Fruit fly (Drosophila melanogaster) whole organism, embryonic: ENCODE data around the gene haf.

Experiments
- Abd-B ChIP-seq: fragments of 200-800 bp; sonication (Bioruptor generic); optimal IDR thresholded peaks from 2 replicates; lab custom pipeline; 2018; ENCODE audit warnings: missing biosample characterization, mild to moderate bottlenecking, missing genetic modification characterization, moderate library complexity
- Antp ChIP-seq: fragments of 200-800 bp; sonication (Bioruptor generic); optimal IDR thresholded peaks from 3 replicates; lab custom pipeline; 2016; ENCODE audit warnings: missing biosample characterization, missing genetic modification characterization
- Atf6 ChIP-seq: fragments of 200-800 bp; sonication (Bioruptor generic); IDR thresholded peaks from 2 replicates; pipeline ENCODE4 v1.3.6; 2022; ENCODE audit warnings: missing biosample characterization, missing genetic modification characterization
- BEAF-32 ChIP-seq: fragments of 200-800 bp; sonication (Bioruptor generic); optimal IDR thresholded peaks from 3 replicates; lab custom pipeline; 2017; ENCODE audit warnings: missing biosample characterization, missing genetic modification characterization, mild to moderate bottlenecking, moderate library complexity, missing genetic modification reagents
- CG10267 ChIP-seq: fragments of 200-800 bp; sonication (Bioruptor generic); optimal IDR thresholded peaks from 2 replicates; lab custom pipeline; 2018; ENCODE audit warnings: missing biosample characterization, mild to moderate bottlenecking, missing genetic modification characterization, moderate library complexity
- CG10321 ChIP-seq: fragments of 200-800 bp; sonication (Bioruptor generic); IDR thresholded peaks from 2 replicates; pipeline ENCODE4 v1.3.6; 2022; ENCODE audit warnings: missing biosample characterization, missing genetic modification characterization
- CG10462 ChIP-seq: fragments of 200-800 bp; sonication (Bioruptor generic); optimal IDR thresholded peaks from 2 replicates; lab custom pipeline; 2016; ENCODE audit warnings: missing biosample characterization, missing genetic modification characterization
- CG11696 ChIP-seq: fragments of 200-800 bp; sonication (Bioruptor generic); IDR thresholded peaks from 2 replicates; pipeline ENCODE4 v1.3.6; 2022; ENCODE audit warnings: missing biosample characterization, missing genetic modification characterization
- CG12071 ChIP-seq: fragments of 200-800 bp; sonication (Bioruptor generic); optimal IDR thresholded peaks from 3 replicates; lab custom pipeline; 2018; ENCODE audit warnings: missing biosample characterization, mild to moderate bottlenecking, missing genetic modification characterization
- CG1233 ChIP-seq: fragments of 200-800 bp; sonication (Bioruptor generic); optimal IDR thresholded peaks from 4 replicates; lab custom pipeline; 2018; ENCODE audit warnings: missing biosample characterization, mild to moderate bottlenecking, missing genetic modification characterization
- CG12391 ChIP-seq: fragments of 200-800 bp; sonication (Bioruptor generic); optimal IDR thresholded peaks from 3 replicates; lab custom pipeline; 2018; ENCODE audit warnings: missing biosample characterization, mild to moderate bottlenecking, missing genetic modification characterization, moderate library complexity
- CG12659 ChIP-seq: fragments of 200-800 bp; sonication (Bioruptor generic); optimal IDR thresholded peaks from 3 replicates; lab custom pipeline; 2017; ENCODE audit warnings: mild to moderate bottlenecking, missing biosample characterization, missing genetic modification reagents, missing genetic modification characterization
- CG12942 ChIP-seq: fragments of 200-800 bp; sonication (Bioruptor generic); optimal IDR thresholded peaks from 3 replicates; lab custom pipeline; 2016; ENCODE audit warnings: missing biosample characterization, missing genetic modification characterization
- CG13424 ChIP-seq: fragments of 200-800 bp; sonication (Bioruptor generic); optimal IDR thresholded peaks from 2 replicates; lab custom pipeline; 2019; ENCODE audit warnings: missing biosample characterization, mild to moderate bottlenecking, missing genetic modification characterization, moderate library complexity
- CG13775 ChIP-seq: fragments of 200-800 bp; sonication (Bioruptor generic); optimal IDR thresholded peaks from 3 replicates; lab custom pipeline; 2017; ENCODE audit warnings: missing biosample characterization, mild to moderate bottlenecking, missing genetic modification characterization
- CG15479 ChIP-seq: fragments of 200-800 bp; sonication (Bioruptor generic); optimal IDR thresholded peaks from 3 replicates; lab custom pipeline; 2019; ENCODE audit warnings: missing biosample characterization, mild to moderate bottlenecking, missing genetic modification characterization, moderate library complexity
- CG16779 ChIP-seq: fragments of 200-800 bp; sonication (Bioruptor generic); IDR thresholded peaks from 2 replicates; pipeline ENCODE4 v1.3.6; 2022; ENCODE audit warnings: missing biosample characterization, missing genetic modification characterization
- CG16815 ChIP-seq: fragments of 200-800 bp; sonication (Bioruptor generic); optimal IDR thresholded peaks from 3 replicates; lab custom pipeline; 2017; ENCODE audit warnings: missing biosample characterization, mild to moderate bottlenecking, missing genetic modification characterization
- CG17568 ChIP-seq: fragments of 200-800 bp; sonication (Bioruptor generic); optimal IDR thresholded peaks from 2 replicates; lab custom pipeline; 2018; ENCODE audit warnings: missing biosample characterization, mild to moderate bottlenecking, missing genetic modification characterization, moderate library complexity
- CG2199 ChIP-seq: fragments of 200-800 bp; sonication (Bioruptor generic); IDR thresholded peaks from 3 replicates; pipeline ENCODE4 v1.3.6; 2022; ENCODE audit warnings: missing biosample characterization, missing genetic modification characterization
- CG34376 ChIP-seq: fragments of 200-800 bp; sonication (Bioruptor generic); optimal IDR thresholded peaks from 2 replicates; lab custom pipeline; 2018; ENCODE audit warnings: missing biosample characterization, mild to moderate bottlenecking, missing genetic modification characterization
- CG6654 ChIP-seq: fragments of 200-800 bp; sonication (Bioruptor generic); optimal IDR thresholded peaks from 2 replicates; lab custom pipeline; 2017; ENCODE audit warnings: missing biosample characterization, mild to moderate bottlenecking, missing genetic modification characterization
- CG6813 ChIP-seq: fragments of 200-800 bp; sonication (Bioruptor generic); optimal IDR thresholded peaks from 2 replicates; lab custom pipeline; 2017; ENCODE audit warnings: missing biosample characterization, missing genetic modification characterization, mild to moderate bottlenecking, moderate library complexity, missing genetic modification reagents
- CG8281 ChIP-seq: fragments of 200-800 bp; sonication (Bioruptor generic); optimal IDR thresholded peaks from 2 replicates; lab custom pipeline; 2018; ENCODE audit warnings: missing biosample characterization, mild to moderate bottlenecking, missing genetic modification characterization, moderate library complexity
- CG8359 ChIP-seq: fragments of 200-800 bp; sonication (Bioruptor generic); optimal IDR thresholded peaks from 2 replicates; lab custom pipeline; 2017; ENCODE audit warnings: missing biosample characterization, mild to moderate bottlenecking, missing genetic modification characterization, borderline replicate concordance
- D19A ChIP-seq: fragments of 200-800 bp; optimal IDR thresholded peaks from 3 replicates; lab custom pipeline; 2019; ENCODE audit warnings: missing biosample characterization, mild to moderate bottlenecking, missing genetic modification characterization, moderate library complexity
- Doc3 ChIP-seq: fragments of 200-800 bp; sonication (Bioruptor generic); IDR thresholded peaks from 3 replicates; pipeline ENCODE4 v1.3.6; 2022; ENCODE audit warnings: missing biosample characterization, missing genetic modification characterization; ENCODE audit not compliant: partially characterized antibody
- Drgx ChIP-seq: fragments of 200-800 bp; sonication (Bioruptor generic); IDR thresholded peaks from 2 replicates; pipeline ENCODE4 v1.3.6; 2022; ENCODE audit warnings: missing biosample characterization, missing genetic modification characterization
- Ets65A ChIP-seq: fragments of 200-800 bp; sonication (Bioruptor generic); peaks from one replicate; lab custom pipeline; 2016; ENCODE audit warnings: missing biosample characterization, missing genetic modification characterization
- H15 ChIP-seq: fragments of 200-800 bp; sonication (Bioruptor generic); IDR thresholded peaks from 3 replicates; pipeline ENCODE4 v1.3.6; 2022; ENCODE audit warnings: missing biosample characterization, missing genetic modification characterization
- MTF-1 ChIP-seq: fragments of 200-800 bp; sonication (Bioruptor generic); optimal IDR thresholded peaks from 2 replicates; lab custom pipeline; 2018; ENCODE audit warnings: missing biosample characterization, mild to moderate bottlenecking, missing genetic modification characterization, borderline replicate concordance
- Neu2 ChIP-seq: fragments of 200-800 bp; sonication (Bioruptor generic); optimal IDR thresholded peaks from 3 replicates; lab custom pipeline; 2016; ENCODE audit warnings: missing biosample characterization, missing genetic modification characterization, borderline replicate concordance
- NfI ChIP-seq: fragments of 200-800 bp; sonication (Bioruptor generic); optimal IDR thresholded peaks from 3 replicates; lab custom pipeline; 2018; ENCODE audit warnings: missing biosample characterization, mild to moderate bottlenecking, missing genetic modification characterization, moderate library complexity
- Xrp1 ChIP-seq: fragments of 200-800 bp; sonication (Bioruptor generic); IDR thresholded peaks from 2 replicates; pipeline ENCODE4 v1.3.6; 2022; ENCODE audit warnings: missing biosample characterization, missing genetic modification characterization
- ac ChIP-seq: fragments of 200-800 bp; sonication (Bioruptor generic); optimal IDR thresholded peaks from 3 replicates; lab custom pipeline; 2017; ENCODE audit warnings: missing biosample characterization, mild to moderate bottlenecking, missing genetic modification characterization
- ara ChIP-seq: fragments of 200-800 bp; sonication (Bioruptor generic); IDR thresholded peaks from 2 replicates; pipeline ENCODE4 v1.3.6; 2022; ENCODE audit warnings: missing biosample characterization, missing genetic modification characterization
- cas ChIP-seq: fragments of 200-800 bp; sonication (Bioruptor generic); IDR thresholded peaks from 2 replicates; pipeline ENCODE4 v1.3.6; 2022; ENCODE audit warnings: missing biosample characterization, missing genetic modification characterization
- da ChIP-seq: fragments of 200-800 bp; sonication (Bioruptor generic); optimal IDR thresholded peaks from 2 replicates; lab custom pipeline; 2016; ENCODE audit warnings: missing biosample characterization, missing genetic modification characterization
- dan ChIP-seq: fragments of 200-800 bp; sonication (Bioruptor generic); IDR thresholded peaks from 2 replicates; pipeline ENCODE4 v1.3.6; 2022; ENCODE audit warnings: missing biosample characterization, missing genetic modification characterization
- ftz-f1 ChIP-seq: fragments of 200-800 bp; sonication (Bioruptor generic); optimal IDR thresholded peaks from 2 replicates; lab custom pipeline; 2016; ENCODE audit warnings: missing biosample characterization, missing genetic modification characterization
- fu2 ChIP-seq: fragments of 200-800 bp; sonication (Bioruptor generic); optimal IDR thresholded peaks from 2 replicates; lab custom pipeline; 2016; ENCODE audit warnings: missing biosample characterization, missing genetic modification characterization
- gem ChIP-seq: fragments of 200-800 bp; sonication (Bioruptor generic); optimal IDR thresholded peaks from 2 replicates; lab custom pipeline; 2019; ENCODE audit warnings: missing biosample characterization, mild to moderate bottlenecking, missing genetic modification characterization, moderate library complexity
- insv ChIP-seq, 2 experiments: fragments of 200-800 bp; sonication (Bioruptor generic); optimal IDR thresholded peaks; 3 replicates each; lab custom pipeline; 2016 to 2018; ENCODE audit warnings: missing biosample characterization in 2 of 2, missing genetic modification characterization in 2 of 2
- ken ChIP-seq: fragments of 200-800 bp; sonication (Bioruptor generic); IDR thresholded peaks from 3 replicates; pipeline ENCODE4 v1.3.6; 2022; ENCODE audit warnings: missing biosample characterization, missing genetic modification characterization
- lilli ChIP-seq: fragments of 200-800 bp; sonication (Bioruptor generic); optimal IDR thresholded peaks from 3 replicates; lab custom pipeline; 2016; ENCODE audit warnings: missing biosample characterization, missing genetic modification characterization
- pan ChIP-seq, 4 experiments: fragments of >200 bp in 3 of 4; fragments of 200-800 bp in 1 of 4; sonication (Bioruptor generic) in 1 of 4; optimal IDR thresholded peaks in 3 of 4; IDR thresholded peaks in 1 of 4; 2 replicates each; pipeline versions ENCODE4 v1.3.6 to Lab custom; 2017 to 2022; ENCODE audit warnings: missing biosample characterization in 2 of 4, missing genetic modification characterization in 2 of 4, mixed read lengths in 1 of 4
- seq ChIP-seq: fragments of 200-800 bp; sonication (Bioruptor generic); IDR thresholded peaks from 2 replicates; pipeline ENCODE4 v1.3.6; 2022; ENCODE audit warnings: missing biosample characterization, missing genetic modification characterization
- zen ChIP-seq: fragments of 200-800 bp; sonication (Bioruptor generic); optimal IDR thresholded peaks from 3 replicates; lab custom pipeline; 2018; ENCODE audit warnings: missing biosample characterization, mild to moderate bottlenecking, missing genetic modification characterization, moderate library complexity

The haf gene

dm6 chr2L:1649244-1649827 lies 94.4 kb downstream of the haf start (continued):
- TF ChIP-seq da (GFP tag; lab: Kevin White, UChicago) (no peak), gem (tag; lab: Kevin White, UChicago) (peak; percentile 99), CG13775 (peak; percentile 82), CG16779 (GFP tag; lab: Robert Waterston, UW) (peak; percentile 71; the same call in 1 of the 2 replicates), NfI (GFP tag; lab: Kevin White, UChicago) (peak; percentile 85), CG16815 (GFP tag; lab: Kevin White, UChicago) (peak; percentile 68), CG10267 (tag; lab: Kevin White, UChicago) (peak; percentile 91), CG15479 (GFP tag; lab: Kevin White, UChicago) (no peak), fu2 (GFP tag; lab: Kevin White, UChicago) (no peak), BEAF-32 (GFP tag; lab: Kevin White, UChicago) (no peak), CG10321 (GFP tag; lab: Robert Waterston, UW) (peak; percentile 52; the same call in 1 of the 2 replicates), CG12942 (GFP tag; lab: Kevin White, UChicago) (peak; percentile 74), Doc3 (GFP tag; lab: Robert Waterston, UW) (no peak), lilli (GFP tag; lab: Kevin White, UChicago) (peak; percentile 73), CG10462 (GFP tag; lab: Kevin White, UChicago) (peak; percentile 70), Antp (peak; percentile 60), Ets65A (peak; percentile 84), seq (GFP tag; lab: Robert Waterston, UW) (peak; percentile 90), cas (peak; percentile 79), CG34376 (GFP tag; lab: Kevin White, UChicago) (peak; percentile 57), CG1233 (GFP tag; lab: Kevin White, UChicago) (peak; percentile 93), CG17568 (GFP tag; lab: Kevin White, UChicago) (peak; percentile 59), CG8281 (tag; lab: Kevin White, UChicago) (peak; percentile 86), zen (tag; lab: Kevin White, UChicago) (peak; percentile 86), ftz-f1 (GFP tag; lab: Kevin White, UChicago) (no peak), H15 (peak; percentile 85), insv (GFP tag; optimal IDR thresholded peaks at IDR 0.05; lab: Kevin White, UChicago) (no peak), ara (peak; percentile 66), pan (optimal IDR thresholded peaks at IDR 0.05; lab: Kevin White, UChicago) (no peak), pan (GFP tag; optimal IDR thresholded peaks at IDR 0.05 in 1 of 2, IDR thresholded peaks at IDR 0.05 in 1 of 2) (peak in 1 of 2 experiments; percentile 92), Drgx (GFP tag; lab: Robert Waterston, UW) (peak; percentile 82), CG13424 (tag; lab: Kevin White, UChicago) (peak; percentile 97), MTF-1 (GFP tag; lab: Kevin White, UChicago) (peak; percentile 44), Xrp1 (peak; percentile 87), CG2199 (GFP tag; lab: Robert Waterston, UW) (0 out of 3 replicates have a peak, but pooled peaks have one; percentile 72), CG11696 (GFP tag; lab: Robert Waterston, UW) (peak; percentile 75), Neu2 (GFP tag; lab: Kevin White, UChicago) (no peak), CG12071 (GFP tag; lab: Kevin White, UChicago) (peak; percentile 71), CG8359 (GFP tag; lab: Kevin White, UChicago) (peak; percentile 75), ac (GFP tag; lab: Kevin White, UChicago) (no peak), CG6813 (GFP tag; lab: Kevin White, UChicago) (peak; percentile 86), dan (peak; percentile 57), D19A (tag; lab: Kevin White, UChicago) (peak; percentile 88), ken (GFP tag; lab: Robert Waterston, UW) (peak; percentile 88), CG12659 (GFP tag; lab: Kevin White, UChicago) (peak; percentile 96), Abd-B (GFP tag; lab: Kevin White, UChicago) (peak; percentile 91), Atf6 (GFP tag; lab: Robert Waterston, UW) (peak; percentile 88), CG6654 (GFP tag; lab: Kevin White, UChicago) (peak; percentile 74), CG12391 (tag; lab: Kevin White, UChicago) (peak; percentile 98)
